Fruit fly (Drosophila melanogaster) whole organism, embryonic: Measurements from ENCODE around the gene CG45428.

ENCODE experiments used
- ATbp ChIP-seq: fragments of 200-800 bp; sonication (Bioruptor generic); optimal IDR thresholded peaks from 2 replicates; lab custom pipeline; 2017; ENCODE audit warnings: missing biosample characterization, mild to moderate bottlenecking, missing genetic modification characterization, missing genetic modification reagents
- B-H2 ChIP-seq: fragments of 200-800 bp; sonication (Bioruptor generic); optimal IDR thresholded peaks from 2 replicates; lab custom pipeline; 2018; ENCODE audit warnings: missing biosample characterization, mild to moderate bottlenecking, missing genetic modification characterization
- CG10321 ChIP-seq: fragments of 200-800 bp; sonication (Bioruptor generic); IDR thresholded peaks from 2 replicates; pipeline ENCODE4 v1.3.6; 2022; ENCODE audit warnings: missing biosample characterization, missing genetic modification characterization
- CG11695 ChIP-seq: fragments of 200-800 bp; sonication (Bioruptor generic); IDR thresholded peaks from 3 replicates; pipeline ENCODE4 v1.3.6; 2022; ENCODE audit warnings: missing biosample characterization, missing genetic modification characterization
- CG13424 ChIP-seq: fragments of 200-800 bp; sonication (Bioruptor generic); optimal IDR thresholded peaks from 2 replicates; lab custom pipeline; 2019; ENCODE audit warnings: missing biosample characterization, mild to moderate bottlenecking, missing genetic modification characterization, moderate library complexity
- CG15479 ChIP-seq: fragments of 200-800 bp; sonication (Bioruptor generic); optimal IDR thresholded peaks from 3 replicates; lab custom pipeline; 2019; ENCODE audit warnings: missing biosample characterization, mild to moderate bottlenecking, missing genetic modification characterization, moderate library complexity
- CG2678 ChIP-seq: fragments of 200-800 bp; sonication (Bioruptor generic); optimal IDR thresholded peaks from 3 replicates; lab custom pipeline; 2019; ENCODE audit warnings: missing biosample characterization, mild to moderate bottlenecking, missing genetic modification characterization, moderate library complexity
- CG2875 ChIP-seq: fragments of 200-800 bp; sonication (Bioruptor generic); optimal IDR thresholded peaks from 2 replicates; lab custom pipeline; 2017; ENCODE audit warnings: missing biosample characterization, mild to moderate bottlenecking, missing genetic modification characterization, missing genetic modification reagents
- CG30431 ChIP-seq: fragments of 200-800 bp; sonication (Bioruptor generic); optimal IDR thresholded peaks from 2 replicates; lab custom pipeline; 2017; ENCODE audit warnings: missing biosample characterization, missing genetic modification characterization
- CG34224 ChIP-seq: fragments of 200-800 bp; sonication (Bioruptor generic); IDR thresholded peaks from 3 replicates; pipeline ENCODE4 v1.3.6; 2022; ENCODE audit warnings: missing biosample characterization, missing genetic modification characterization; ENCODE audit not compliant: partially characterized antibody
- CG42726 ChIP-seq: fragments of 200-800 bp; sonication (Bioruptor generic); IDR thresholded peaks from 2 replicates; pipeline ENCODE4 v1.3.6; 2022; ENCODE audit warnings: missing biosample characterization, missing genetic modification characterization; ENCODE audit not compliant: partially characterized antibody
- CG6654 ChIP-seq: fragments of 200-800 bp; sonication (Bioruptor generic); optimal IDR thresholded peaks from 2 replicates; lab custom pipeline; 2017; ENCODE audit warnings: missing biosample characterization, mild to moderate bottlenecking, missing genetic modification characterization
- CG7963 ChIP-seq: fragments of 200-800 bp; sonication (Bioruptor generic); IDR thresholded peaks from 3 replicates; pipeline ENCODE4 v1.3.6; 2022; ENCODE audit warnings: missing biosample characterization, missing genetic modification characterization; ENCODE audit not compliant: partially characterized antibody
- CG8359 ChIP-seq: fragments of 200-800 bp; sonication (Bioruptor generic); optimal IDR thresholded peaks from 2 replicates; lab custom pipeline; 2017; ENCODE audit warnings: missing biosample characterization, mild to moderate bottlenecking, missing genetic modification characterization, borderline replicate concordance
- CG8924 ChIP-seq: fragments of 200-800 bp; optimal IDR thresholded peaks from 3 replicates; lab custom pipeline; 2019; ENCODE audit warnings: missing biosample characterization, mild to moderate bottlenecking, missing genetic modification characterization, moderate library complexity
- CTCF ChIP-seq: fragments of 200-800 bp; sonication (Bioruptor generic); optimal IDR thresholded peaks from 2 replicates; lab custom pipeline; 2017; ENCODE audit warnings: missing biosample characterization, mild to moderate bottlenecking, missing genetic modification characterization, moderate library complexity
- Deaf1 ChIP-seq: fragments of 200-800 bp; optimal IDR thresholded peaks from 3 replicates; lab custom pipeline; 2019; ENCODE audit warnings: missing biosample characterization, mild to moderate bottlenecking, missing genetic modification characterization, moderate library complexity
- Dek ChIP-seq: fragments of 200-800 bp; sonication (Bioruptor generic); optimal IDR thresholded peaks from 3 replicates; lab custom pipeline; 2019; ENCODE audit warnings: missing biosample characterization, mild to moderate bottlenecking, missing genetic modification characterization, moderate library complexity
- Gug ChIP-seq: fragments of 200-800 bp; sonication (Bioruptor generic); IDR thresholded peaks from 4 replicates; pipeline ENCODE4 v1.3.6; 2022; ENCODE audit warnings: missing biosample characterization, missing genetic modification characterization
- Hand ChIP-seq: fragments of 200-800 bp; sonication (Bioruptor generic); optimal IDR thresholded peaks from 2 replicates; lab custom pipeline; 2017; ENCODE audit warnings: mild to moderate bottlenecking, missing biosample characterization, missing genetic modification reagents, missing genetic modification characterization
- Hr51 ChIP-seq, 2 experiments: fragments of 200-800 bp; sonication (Bioruptor generic); optimal IDR thresholded peaks; 2 replicates in 1 of 2; 3 replicates in 1 of 2; lab custom pipeline; 2016 to 2018; ENCODE audit warnings: missing biosample characterization in 2 of 2, missing genetic modification characterization in 2 of 2, mild to moderate bottlenecking in 1 of 2, moderate library complexity in 1 of 2
- NFAT ChIP-seq: fragments of 200-800 bp; sonication (Bioruptor generic); IDR thresholded peaks from 2 replicates; pipeline ENCODE4 v1.3.6; 2022; ENCODE audit warnings: missing biosample characterization, missing genetic modification characterization
- Neu2 ChIP-seq: fragments of 200-800 bp; sonication (Bioruptor generic); optimal IDR thresholded peaks from 3 replicates; lab custom pipeline; 2016; ENCODE audit warnings: missing biosample characterization, missing genetic modification characterization, borderline replicate concordance
- NfI ChIP-seq: fragments of 200-800 bp; sonication (Bioruptor generic); optimal IDR thresholded peaks from 3 replicates; lab custom pipeline; 2018; ENCODE audit warnings: missing biosample characterization, mild to moderate bottlenecking, missing genetic modification characterization, moderate library complexity
- Sox102F ChIP-seq: fragments of 200-800 bp; sonication (Bioruptor generic); optimal IDR thresholded peaks from 2 replicates; lab custom pipeline; 2018; ENCODE audit warnings: missing biosample characterization, mild to moderate bottlenecking, missing genetic modification characterization, moderate library complexity
- Ssrp ChIP-seq: fragments of 200-800 bp; sonication (Bioruptor generic); optimal IDR thresholded peaks from 2 replicates; lab custom pipeline; 2018; ENCODE audit warnings: missing biosample characterization, mild to moderate bottlenecking, missing genetic modification characterization, moderate library complexity
- Usf ChIP-seq: fragments of 200-800 bp; sonication (Bioruptor generic); optimal IDR thresholded peaks from 2 replicates; lab custom pipeline; 2017; ENCODE audit warnings: missing genotype, missing biosample characterization, missing genetic modification characterization
- ab ChIP-seq: fragments of 200-800 bp; sonication (Bioruptor generic); optimal IDR thresholded peaks from 2 replicates; lab custom pipeline; 2016; ENCODE audit warnings: missing biosample characterization, missing genetic modification characterization
- abd-A ChIP-seq: fragments of 200-800 bp; sonication (Bioruptor generic); optimal IDR thresholded peaks from 3 replicates; lab custom pipeline; 2019; ENCODE audit warnings: missing biosample characterization, mild to moderate bottlenecking, missing genetic modification characterization, moderate library complexity
- bbx ChIP-seq: fragments of 200-800 bp; sonication (Bioruptor generic); IDR thresholded peaks from 2 replicates; pipeline ENCODE4 v1.3.6; 2022; ENCODE audit warnings: missing biosample characterization, missing genetic modification characterization; ENCODE audit not compliant: partially characterized antibody
- bcd ChIP-seq: fragments of 200-800 bp; sonication (Bioruptor generic); optimal IDR thresholded peaks from 2 replicates; lab custom pipeline; 2017; ENCODE audit warnings: missing biosample characterization, mild to moderate bottlenecking, missing genetic modification characterization
- bigmax ChIP-seq: fragments of 200-800 bp; sonication (Bioruptor generic); optimal IDR thresholded peaks from 2 replicates; lab custom pipeline; 2018; ENCODE audit warnings: missing biosample characterization, mild to moderate bottlenecking, missing genetic modification characterization
- btn ChIP-seq: fragments of 200-800 bp; sonication (Bioruptor generic); optimal IDR thresholded peaks from 2 replicates; lab custom pipeline; 2016; ENCODE audit warnings: missing biosample characterization, missing genetic modification characterization
- cad ChIP-seq: fragments of >200 bp; optimal IDR thresholded peaks from 2 replicates; lab custom pipeline; 2017; ENCODE audit warnings: missing biosample characterization, missing genetic modification characterization
- chinmo ChIP-seq: fragments of 200-800 bp; sonication (Bioruptor generic); IDR thresholded peaks from 4 replicates; pipeline ENCODE4 v1.3.6; 2022; ENCODE audit warnings: missing biosample characterization, missing genetic modification characterization; ENCODE audit not compliant: partially characterized antibody
- exex ChIP-seq: fragments of 200-800 bp; sonication (Bioruptor generic); optimal IDR thresholded peaks from 4 replicates; lab custom pipeline; 2018; ENCODE audit warnings: missing biosample characterization, mild to moderate bottlenecking, missing genetic modification characterization, moderate library complexity
- fru ChIP-seq: fragments of >200 bp; optimal IDR thresholded peaks from 2 replicates; lab custom pipeline; 2017
- jumu ChIP-seq: fragments of 200-800 bp; sonication (Bioruptor generic); optimal IDR thresholded peaks from 3 replicates; lab custom pipeline; 2016; ENCODE audit warnings: missing biosample characterization, missing genetic modification characterization
- maf-S ChIP-seq: fragments of 200-800 bp; sonication (Bioruptor generic); optimal IDR thresholded peaks from 2 replicates; lab custom pipeline; 2016; ENCODE audit warnings: missing biosample characterization, missing genetic modification characterization
- pita ChIP-seq: fragments of 200-800 bp; sonication (Bioruptor generic); optimal IDR thresholded peaks from 2 replicates; lab custom pipeline; 2017; ENCODE audit warnings: missing biosample characterization, mild to moderate bottlenecking, missing genetic modification characterization
- pum ChIP-seq: fragments of 200-800 bp; sonication (Bioruptor generic); optimal IDR thresholded peaks from 2 replicates; lab custom pipeline; 2016; ENCODE audit warnings: missing biosample characterization, missing genetic modification characterization
- pzg ChIP-seq: fragments of 200-800 bp; sonication (Bioruptor generic); optimal IDR thresholded peaks from 3 replicates; lab custom pipeline; 2018; ENCODE audit warnings: missing biosample characterization, mild to moderate bottlenecking, missing genetic modification characterization, moderate library complexity
- ranshi ChIP-seq: fragments of 200-800 bp; sonication (Bioruptor generic); IDR thresholded peaks from 2 replicates; pipeline ENCODE4 v1.3.6; 2022; ENCODE audit warnings: missing biosample characterization, missing genetic modification characterization
- run ChIP-seq: fragments of 200-800 bp; sonication (Bioruptor generic); optimal IDR thresholded peaks from 3 replicates; lab custom pipeline; 2018; ENCODE audit warnings: missing biosample characterization, mild to moderate bottlenecking, missing genetic modification characterization
- sr ChIP-seq: fragments of 200-800 bp; sonication (Bioruptor generic); IDR thresholded peaks from 3 replicates; pipeline ENCODE4 v1.3.6; 2022; ENCODE audit warnings: missing biosample characterization, missing genetic modification characterization
- tgo ChIP-seq: fragments of 200-800 bp; sonication (Bioruptor generic); IDR thresholded peaks from 3 replicates; pipeline ENCODE4 v1.3.6; 2022; ENCODE audit warnings: missing biosample characterization, missing genetic modification characterization
- tx ChIP-seq: fragments of 200-800 bp; sonication (Bioruptor generic); optimal IDR thresholded peaks from 2 replicates; lab custom pipeline; 2016; ENCODE audit warnings: missing biosample characterization, missing genetic modification characterization
- yki ChIP-seq: fragments of >200 bp; optimal IDR thresholded peaks from 3 replicates; lab custom pipeline; 2018
- zf30C ChIP-seq: fragments of 200-800 bp; sonication (Bioruptor generic); optimal IDR thresholded peaks from 3 replicates; lab custom pipeline; 2018; ENCODE audit warnings: missing biosample characterization, mild to moderate bottlenecking, missing genetic modification characterization

Gene CG45428

DNA sequence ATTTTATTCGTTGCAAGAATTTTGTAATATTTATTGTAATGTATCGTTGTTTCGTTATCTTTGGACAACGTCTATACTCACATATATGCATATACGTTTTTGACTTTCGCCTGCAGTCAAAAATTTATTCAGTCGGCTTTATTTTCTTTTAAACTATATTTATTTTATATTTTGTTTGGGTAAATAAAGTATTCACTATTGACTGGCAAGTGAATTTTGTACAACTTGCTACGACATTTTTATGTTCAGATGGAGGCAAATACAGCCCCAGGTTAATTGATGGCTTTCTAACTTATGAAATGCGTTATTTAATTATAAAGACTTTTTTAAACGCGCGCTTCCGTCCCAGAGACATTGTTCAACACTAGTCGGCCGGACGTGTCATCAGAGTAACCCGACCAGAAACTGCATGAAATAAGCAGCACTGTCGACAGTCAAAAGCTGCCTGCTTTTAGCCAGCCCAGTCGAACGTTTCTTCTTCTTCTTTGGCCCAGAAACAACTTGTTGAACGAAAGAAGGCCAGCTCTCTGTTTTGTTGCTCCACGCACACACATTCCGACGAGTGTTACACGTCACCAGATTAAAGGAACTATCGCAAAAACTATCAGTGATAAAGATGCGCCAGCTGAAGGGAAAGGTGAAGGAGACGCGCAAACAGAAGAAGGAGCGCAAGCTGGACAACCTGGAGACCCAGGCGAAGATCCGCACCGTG is 26.7 kb upstream of the CG45428 start, which contains the start of gene CG33169:
TSS of gene CG33169 (plus strand) at position 498 of the 712 bp plus-strand sequence.
- peak; percentile 56; the same call in 1 of the 2 replicates for TF ChIP-seq CG10321 (GFP tag; lab: Robert Waterston, UW)
- TF ChIP-seq tgo, result peak; percentile 82
- TF ChIP-seq CG8924 (tag; lab: Kevin White, UChicago), result peak; percentile 58
- TF ChIP-seq CG7963 (GFP tag; lab: Robert Waterston, UW), result 0 out of 3 replicates have a peak, but pooled peaks have one; percentile 24
- TF ChIP-seq chinmo (GFP tag; lab: Robert Waterston, UW), result peak; percentile 76; the same call in 3 of the 4 replicates
- peak; percentile 47 for TF ChIP-seq Hand (GFP tag; lab: Kevin White, UChicago)
- TF ChIP-seq Deaf1, result peak; percentile 69
- TF ChIP-seq CG34224 (GFP tag; lab: Robert Waterston, UW), result peak; percentile 54; the same call in 2 of the 3 replicates
- TF ChIP-seq Gug (GFP tag; lab: Robert Waterston, UW), result peak; percentile 86
- no peak for TF ChIP-seq run (tag; lab: Kevin White, UChicago)
- peak; percentile 88 for TF ChIP-seq bcd (GFP tag; lab: Kevin White, UChicago)
- TF ChIP-seq pum (GFP tag; lab: Kevin White, UChicago), result peak; percentile 83
- TF ChIP-seq CG13424 (tag; lab: Kevin White, UChicago), result peak; percentile 66
- peak; percentile 68; the same call in 2 of the 3 replicates for TF ChIP-seq sr (GFP tag; lab: Robert Waterston, UW)
- TF ChIP-seq NfI (GFP tag; lab: Kevin White, UChicago), result peak; percentile 90
- TF ChIP-seq exex (tag; lab: Kevin White, UChicago), result no peak
- peak; percentile 95 for TF ChIP-seq B-H2 (GFP tag; lab: Kevin White, UChicago)
- peak; percentile 59 for TF ChIP-seq Sox102F (GFP tag; lab: Kevin White, UChicago)
- TF ChIP-seq CG30431 (GFP tag; lab: Kevin White, UChicago), result peak; percentile 79
- peak; percentile 66 for TF ChIP-seq btn (GFP tag; lab: Kevin White, UChicago)
- peak; percentile 88 for TF ChIP-seq maf-S (GFP tag; lab: Kevin White, UChicago)
- peak; percentile 91 for TF ChIP-seq jumu
- peak; percentile 59 for TF ChIP-seq CG2875 (GFP tag; lab: Kevin White, UChicago)
- TF ChIP-seq CTCF (GFP tag; lab: Kevin White, UChicago), result peak; percentile 57
- peak; percentile 84 for TF ChIP-seq ranshi (GFP tag; lab: Robert Waterston, UW)
- no peak for TF ChIP-seq pita (GFP tag; lab: Kevin White, UChicago)
- TF ChIP-seq pzg (GFP tag; lab: Kevin White, UChicago), result peak; percentile 99
- TF ChIP-seq abd-A, result no peak
- peak; percentile 33 for TF ChIP-seq Ssrp (tag; lab: Kevin White, UChicago)
- peak; percentile 85 for TF ChIP-seq Dek (tag; lab: Kevin White, UChicago)
- TF ChIP-seq ab, result peak; percentile 80
- TF ChIP-seq fru (lab: Kevin White, UChicago), result no peak
- TF ChIP-seq bigmax (GFP tag; lab: Kevin White, UChicago), result peak; percentile 61
- peak; percentile 96 for TF ChIP-seq NFAT (GFP tag; lab: Robert Waterston, UW)
- peak; percentile 91 for TF ChIP-seq CG42726 (GFP tag; lab: Robert Waterston, UW)
- no peak for TF ChIP-seq CG11695
- no peak for TF ChIP-seq cad
- TF ChIP-seq yki (lab: Kevin White, UChicago), result no peak
- TF ChIP-seq CG15479 (GFP tag; lab: Kevin White, UChicago), result no peak
- peak in 1 of 2 experiments; percentile 90 for TF ChIP-seq Hr51 (GFP tag; optimal IDR thresholded peaks at IDR 0.05; lab: Kevin White, UChicago)
- TF ChIP-seq ATbp (GFP tag; lab: Kevin White, UChicago), result peak; percentile 67
- peak; percentile 67 for TF ChIP-seq Usf (GFP tag; lab: Kevin White, UChicago)
- peak; percentile 87 for TF ChIP-seq tx
- peak; percentile 40 for TF ChIP-seq zf30C (GFP tag; lab: Kevin White, UChicago)
- peak; percentile 71 for TF ChIP-seq bbx (GFP tag; lab: Robert Waterston, UW)
- peak; percentile 3 for TF ChIP-seq Neu2 (GFP tag; lab: Kevin White, UChicago)
- no peak for TF ChIP-seq CG2678
- TF ChIP-seq CG8359, result no peak
- TF ChIP-seq CG6654 (GFP tag; lab: Kevin White, UChicago), result no peak
